Fruit fly (Drosophila melanogaster): ENCODE results near the gene stx.

The stx gene

DNA sequence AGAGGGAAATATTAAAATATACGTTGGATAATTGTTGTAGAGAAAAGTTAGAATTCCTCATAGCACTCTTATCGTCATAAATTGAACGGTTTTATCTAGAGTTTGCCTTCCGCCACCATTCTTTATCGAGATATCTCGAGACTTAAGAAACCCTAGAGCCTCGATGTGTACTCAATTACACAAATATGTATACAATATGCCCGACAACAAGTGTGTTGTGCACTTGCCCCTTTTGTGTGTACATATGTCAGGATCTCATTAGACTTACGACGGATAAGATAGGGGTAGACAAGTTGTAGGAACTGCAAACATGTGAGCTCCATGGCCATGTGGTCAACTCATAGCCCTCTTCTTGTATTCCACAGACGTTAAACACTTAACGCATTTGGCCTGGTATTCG, 28.8 kb upstream of the stx start (continued):
- TF ChIP-seq CG31441 (GFP tag; IDR thresholded peaks at IDR 0.05), result no peak
- no peak for TF ChIP-seq Scr (GFP tag; IDR thresholded peaks at IDR 0.05; ENCODE audit: partially characterized antibody)
- TF ChIP-seq CG1832 (GFP tag; optimal IDR thresholded peaks at IDR 0.05), result no peak
- TF ChIP-seq ap (GFP tag; IDR thresholded peaks at IDR 0.05), result no peak
- no peak for TF ChIP-seq Sin3A (optimal IDR thresholded peaks at IDR 0.05)
- TF ChIP-seq odd (GFP tag; optimal IDR thresholded peaks at IDR 0.05), result no peak
- no peak for TF ChIP-seq kah (GFP tag; optimal IDR thresholded peaks at IDR 0.05)
- no peak for TF ChIP-seq CG17568 (GFP tag; optimal IDR thresholded peaks at IDR 0.05)
- TF ChIP-seq CG1792 (GFP tag; optimal IDR thresholded peaks at IDR 0.05), result no peak
- TF ChIP-seq HLHmδ (GFP tag; optimal IDR thresholded peaks at IDR 0.05), result no peak
- no peak for TF ChIP-seq CG11247 (GFP tag; IDR thresholded peaks at IDR 0.05)
- TF ChIP-seq Fer3 (tag; optimal IDR thresholded peaks at IDR 0.05), result no peak
- TF ChIP-seq ato (GFP tag; IDR thresholded peaks at IDR 0.05; ENCODE audit: partially characterized antibody), result no peak
- no peak for TF ChIP-seq CG17328 (GFP tag; IDR thresholded peaks at IDR 0.05)
- no peak for TF ChIP-seq tup (GFP tag; optimal IDR thresholded peaks at IDR 0.05)
- TF ChIP-seq CG12219 (GFP tag; optimal IDR thresholded peaks at IDR 0.05), result no peak
- no peak for TF ChIP-seq CG10209 (GFP tag; optimal IDR thresholded peaks at IDR 0.05)
- no peak for TF ChIP-seq CG9727 (GFP tag; optimal IDR thresholded peaks at IDR 0.05)
- peak; percentile 34 for TF ChIP-seq twi (tag; optimal IDR thresholded peaks at IDR 0.05)
- no peak for TF ChIP-seq Gug (GFP tag; IDR thresholded peaks at IDR 0.05)
- TF ChIP-seq CG18764 (GFP tag; optimal IDR thresholded peaks at IDR 0.05), result no peak
- TF ChIP-seq HLH54F (GFP tag; optimal IDR thresholded peaks at IDR 0.05), result no peak
- no peak for TF ChIP-seq Sox102F (GFP tag; optimal IDR thresholded peaks at IDR 0.05)
- no peak for TF ChIP-seq pita (GFP tag; optimal IDR thresholded peaks at IDR 0.05)
- TF ChIP-seq sens (GFP tag), result peak; percentile 78
- no peak for TF ChIP-seq Hr78 (GFP tag; optimal IDR thresholded peaks at IDR 0.05)
- TF ChIP-seq Awh (GFP tag; IDR thresholded peaks at IDR 0.05), result no peak
- TF ChIP-seq CG10543 (GFP tag; optimal IDR thresholded peaks at IDR 0.05), result no peak
- TF ChIP-seq chm (GFP tag; IDR thresholded peaks at IDR 0.05), result 0 out of 2 replicates have a peak, but pooled peaks have one; percentile 7
- TF ChIP-seq aop (GFP tag; IDR thresholded peaks at IDR 0.05), result no peak
- no peak for TF ChIP-seq dysf (GFP tag; IDR thresholded peaks at IDR 0.05)
- TF ChIP-seq so (GFP tag; IDR thresholded peaks at IDR 0.05), result no peak
- peak; percentile 4 for TF ChIP-seq lab (GFP tag; optimal IDR thresholded peaks at IDR 0.05)
- TF ChIP-seq dm (GFP tag; optimal IDR thresholded peaks at IDR 0.05), result no peak
- TF ChIP-seq row (GFP tag; IDR thresholded peaks at IDR 0.05), result no peak
- TF ChIP-seq Rfx (GFP tag; IDR thresholded peaks at IDR 0.05), result no peak
- no peak for TF ChIP-seq Deaf1 (tag; optimal IDR thresholded peaks at IDR 0.05)
- TF ChIP-seq Aef1 (GFP tag; IDR thresholded peaks at IDR 0.05), result no peak
- no peak for TF ChIP-seq C15 (GFP tag; IDR thresholded peaks at IDR 0.05)
- TF ChIP-seq CG4707 (GFP tag; optimal IDR thresholded peaks at IDR 0.05), result no peak
- TF ChIP-seq exex (tag; optimal IDR thresholded peaks at IDR 0.05), result peak; percentile 18
- TF ChIP-seq CG10274 (GFP tag; optimal IDR thresholded peaks at IDR 0.05), result no peak
- TF ChIP-seq ATbp (GFP tag; optimal IDR thresholded peaks at IDR 0.05), result peak; percentile 3

DNA sequence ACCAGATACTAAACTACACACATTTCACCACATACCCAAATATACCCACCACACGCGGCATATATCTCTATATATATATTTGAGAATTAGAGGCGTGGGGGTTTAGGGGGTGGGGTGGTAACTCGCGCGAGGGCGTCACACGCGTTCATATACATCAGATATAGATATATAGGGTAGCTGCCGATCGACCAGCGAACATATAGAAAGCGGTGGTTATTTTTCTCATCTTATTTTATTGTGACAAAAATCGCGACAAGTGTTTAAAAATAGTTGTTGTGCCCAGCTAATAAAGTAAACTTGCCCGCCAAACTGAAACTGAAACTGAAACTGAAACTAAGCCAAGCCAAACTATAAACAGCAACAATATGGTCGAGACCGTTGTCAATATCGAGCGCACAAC, 27.9 kb upstream of the stx start:
- peak; percentile 61 for TF ChIP-seq CG13894 (tag; optimal IDR thresholded peaks at IDR 0.05)
- TF ChIP-seq unc-4 (GFP tag; IDR thresholded peaks at IDR 0.05; ENCODE audit: partially characterized antibody), result 0 out of 2 replicates have a peak, but pooled peaks have one; percentile 22
- peak; percentile 46 for TF ChIP-seq sens (GFP tag)
- peak; percentile 14 for TF ChIP-seq Blimp-1 (GFP tag; optimal IDR thresholded peaks at IDR 0.05)
- no peak for TF ChIP-seq disco-r (GFP tag; optimal IDR thresholded peaks at IDR 0.05)
- TF ChIP-seq chn (GFP tag; optimal IDR thresholded peaks at IDR 0.05), result no peak
- no peak for TF ChIP-seq TFAM (GFP tag; optimal IDR thresholded peaks at IDR 0.05)
- TF ChIP-seq shn (GFP tag; optimal IDR thresholded peaks at IDR 0.05), result no peak

Measured in whole organism, embryonic.